Worm (Caenorhabditis elegans): ENCODE data around the gene wdr-46.

ce11 chrIV:12334142-12334541 is 37.9 kb upstream of the wdr-46 start:
- no peak for TF ChIP-seq ztf-11 (tag; optimal IDR thresholded peaks at IDR 0.05)
- no peak for TF ChIP-seq lin-29 (GFP tag; IDR thresholded peaks at IDR 0.05)
- TF ChIP-seq ZK546.5 (tag; optimal IDR thresholded peaks at IDR 0.05): no peak
